Worm (Caenorhabditis elegans): Measurements from ENCODE around the gene W03H9.2.

DNA sequence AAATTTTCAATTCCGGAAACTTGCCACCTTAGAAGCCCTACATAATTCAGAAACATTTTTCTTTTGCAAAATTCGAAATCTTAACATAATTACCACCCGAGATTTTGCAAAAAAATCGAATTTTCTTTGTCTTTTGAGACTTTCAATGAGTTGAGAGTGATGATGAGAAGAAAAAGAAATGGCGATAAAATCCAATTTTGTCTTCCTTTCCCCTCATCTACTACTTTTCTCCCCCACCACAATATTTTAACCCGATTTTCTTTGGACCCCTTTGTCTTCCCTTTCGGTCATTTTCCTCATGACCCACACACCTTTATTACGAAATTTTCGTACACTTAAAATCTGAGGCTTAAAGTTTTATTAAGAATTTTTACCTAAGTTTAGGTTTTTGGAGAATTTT is 45.3 kb downstream of the W03H9.2 start:
- TF ChIP-seq ttx-3 (tag; optimal IDR thresholded peaks at IDR 0.05): no peak
- TF ChIP-seq pag-3 (tag; optimal IDR thresholded peaks at IDR 0.05; ENCODE audit: borderline replicate concordance): no peak
- TF ChIP-seq unc-3 (GFP tag; conservative IDR thresholded peaks at IDR 0.05): no peak
- TF ChIP-seq unc-3 (tag; optimal IDR thresholded peaks at IDR 0.05): no peak
- no peak for TF ChIP-seq fkh-10 (GFP tag; optimal IDR thresholded peaks at IDR 0.05)
- no peak for TF ChIP-seq lin-11 (tag; optimal IDR thresholded peaks at IDR 0.05)
- no peak for TF ChIP-seq pha-4 (tag; optimal IDR thresholded peaks at IDR 0.05)
- TF ChIP-seq ets-4 (tag; optimal IDR thresholded peaks at IDR 0.05): no peak
- TF ChIP-seq pat-9 (tag; optimal IDR thresholded peaks at IDR 0.05): no peak

All from whole organism, late embryonic.